Worm (Caenorhabditis elegans) whole organism, L2 larva: Measurements from ENCODE around the gene R06F6.12.

Experiments
- F13H6.1 ChIP-seq: sonication (generic microtip); optimal IDR thresholded peaks from 2 replicates; lab custom pipeline; 2016; ENCODE audit warnings: missing genetic modification characterization, missing compliant biosample characterization
- R02D3.7 ChIP-seq: fragments of 150-350 bp; optimal IDR thresholded peaks from 2 replicates; lab custom pipeline; 2014; ENCODE audit warnings: missing biosample characterization, missing genetic modification characterization
- Y55F3AM.14 ChIP-seq: fragments of 200-800 bp; sonication (Bioruptor generic); optimal IDR thresholded peaks from 2 replicates; lab custom pipeline; 2018; ENCODE audit warnings: mild to moderate bottlenecking, missing genetic modification characterization, missing compliant biosample characterization
- ZK546.5 ChIP-seq: sonication (generic microtip); optimal IDR thresholded peaks from 2 replicates; lab custom pipeline; 2017; ENCODE audit warnings: missing biosample characterization, missing genetic modification characterization
- aly-2 ChIP-seq: fragments of 150-350 bp; optimal IDR thresholded peaks from 2 replicates; lab custom pipeline; 2014; ENCODE audit warnings: missing biosample characterization, missing genetic modification characterization
- blmp-1 ChIP-seq: sonication (generic microtip); optimal IDR thresholded peaks from 2 replicates; lab custom pipeline; 2017; ENCODE audit warnings: missing genetic modification characterization, mild to moderate bottlenecking, missing compliant biosample characterization, antibody characterized with exemption, moderate library complexity; ENCODE audit not compliant: insufficient read depth
- ceh-82 ChIP-seq: fragments of 150-350 bp; optimal IDR thresholded peaks from 2 replicates; lab custom pipeline; 2014; ENCODE audit warnings: missing biosample characterization, missing genetic modification characterization
- crh-2 ChIP-seq: sonication (generic microtip); optimal IDR thresholded peaks from 2 replicates; lab custom pipeline; 2017; ENCODE audit warnings: missing biosample characterization, missing genetic modification characterization
- dmd-4 ChIP-seq: sonication (generic microtip); optimal IDR thresholded peaks from 2 replicates; lab custom pipeline; 2017; ENCODE audit warnings: missing biosample characterization, missing genetic modification characterization
- egl-27 ChIP-seq: sonication (generic microtip); optimal IDR thresholded peaks from 3 replicates; lab custom pipeline; 2017; ENCODE audit warnings: missing biosample characterization, missing genetic modification reagents, missing genetic modification characterization
- elt-3 ChIP-seq: sonication (generic microtip); optimal IDR thresholded peaks from 2 replicates; lab custom pipeline; 2017; ENCODE audit warnings: missing biosample characterization, missing genetic modification characterization
- lin-11 ChIP-seq: fragments of 150-350 bp; sonication (generic microtip); optimal IDR thresholded peaks from 2 replicates; lab custom pipeline; 2014; ENCODE audit warnings: missing biosample characterization, missing genetic modification characterization, inconsistent platforms, mixed read lengths
- lin-13 ChIP-seq: fragments of 150-350 bp; optimal IDR thresholded peaks from 2 replicates; lab custom pipeline; 2014; ENCODE audit warnings: missing biosample characterization, missing genetic modification reagents, missing genetic modification characterization
- lin-39 ChIP-seq: fragments of 150-350 bp; optimal IDR thresholded peaks from 2 replicates; lab custom pipeline; 2014; ENCODE audit warnings: missing biosample characterization, missing genetic modification reagents, missing genetic modification characterization
- mab-5 ChIP-seq: fragments of 150-350 bp; optimal IDR thresholded peaks from 2 replicates; lab custom pipeline; 2014; ENCODE audit warnings: missing biosample characterization, missing genetic modification characterization
- mbf-1 ChIP-seq: sonication (generic microtip); optimal IDR thresholded peaks from 2 replicates; lab custom pipeline; 2017; ENCODE audit warnings: missing biosample characterization, missing genetic modification characterization
- mdl-1 ChIP-seq, 2 experiments: fragments of 150-350 bp in 1 of 2; sonication (generic microtip) in 1 of 2; optimal IDR thresholded peaks; 2 replicates each; lab custom pipeline; 2017; ENCODE audit warnings: missing biosample characterization in 2 of 2, missing genetic modification characterization in 2 of 2
- nhr-11 ChIP-seq: fragments of 150-350 bp; optimal IDR thresholded peaks from 2 replicates; lab custom pipeline; 2014; ENCODE audit warnings: missing biosample characterization, missing genetic modification characterization
- nhr-12 ChIP-seq: fragments of 150-350 bp; optimal IDR thresholded peaks from 2 replicates; lab custom pipeline; 2014; ENCODE audit warnings: missing biosample characterization, missing genetic modification characterization
- nhr-129 ChIP-seq: fragments of 150-350 bp; optimal IDR thresholded peaks from 2 replicates; lab custom pipeline; 2014; ENCODE audit warnings: missing biosample characterization, missing genetic modification characterization
- nhr-21 ChIP-seq: fragments of 150-350 bp; optimal IDR thresholded peaks from 2 replicates; lab custom pipeline; 2014; ENCODE audit warnings: missing biosample characterization, missing genetic modification characterization
- nhr-23 ChIP-seq: fragments of 150-350 bp; optimal IDR thresholded peaks from 2 replicates; lab custom pipeline; 2014; ENCODE audit warnings: missing biosample characterization, missing genetic modification reagents, missing genetic modification characterization
- nhr-237 ChIP-seq: fragments of 150-350 bp; optimal IDR thresholded peaks from 2 replicates; lab custom pipeline; 2014; ENCODE audit warnings: missing biosample characterization, missing genetic modification characterization
- nhr-6 ChIP-seq: fragments of 150-350 bp; optimal IDR thresholded peaks from 2 replicates; lab custom pipeline; 2014; ENCODE audit warnings: missing biosample characterization, missing genetic modification characterization
- nhr-77 ChIP-seq: fragments of 150-350 bp; optimal IDR thresholded peaks from 2 replicates; lab custom pipeline; 2014; ENCODE audit warnings: missing biosample characterization, missing genetic modification characterization
- peb-1 ChIP-seq: fragments of 150-350 bp; optimal IDR thresholded peaks from 2 replicates; lab custom pipeline; 2014; ENCODE audit warnings: missing biosample characterization, missing genetic modification characterization
- sem-4 ChIP-seq: fragments of 150-350 bp; optimal IDR thresholded peaks from 2 replicates; lab custom pipeline; 2014; ENCODE audit warnings: missing biosample characterization, missing genetic modification reagents, missing genetic modification characterization
- sma-3 ChIP-seq: sonication (generic microtip); optimal IDR thresholded peaks from 2 replicates; lab custom pipeline; 2016; ENCODE audit warnings: missing genetic modification reagents, missing genetic modification characterization, missing compliant biosample characterization
- snpc-4 ChIP-seq: fragments of 150-350 bp; optimal IDR thresholded peaks from 2 replicates; lab custom pipeline; 2014; ENCODE audit warnings: missing biosample characterization, missing genetic modification characterization
- unc-55 ChIP-seq: fragments of 150-350 bp; sonication (generic microtip); optimal IDR thresholded peaks from 3 replicates; lab custom pipeline; 2014; ENCODE audit warnings: missing biosample characterization, missing genetic modification reagents, missing genetic modification characterization
- unc-62 ChIP-seq: fragments of 150-350 bp; optimal IDR thresholded peaks from 2 replicates; lab custom pipeline; 2014; ENCODE audit warnings: missing biosample characterization, missing genetic modification reagents, missing genetic modification characterization
- ztf-1 ChIP-seq: fragments of 200-800 bp; sonication (Bioruptor generic); conservative IDR thresholded peaks from 2 replicates; pipeline ENCODE4 v1.3.6; 2022; ENCODE audit warnings: missing genetic modification characterization, missing compliant biosample characterization
- ztf-11 ChIP-seq: sonication (generic microtip); optimal IDR thresholded peaks from 2 replicates; lab custom pipeline; 2017; ENCODE audit warnings: missing biosample characterization, missing genetic modification characterization
- ztf-4 ChIP-seq: fragments of 150-350 bp; optimal IDR thresholded peaks from 2 replicates; lab custom pipeline; 2014; ENCODE audit warnings: missing biosample characterization, missing genetic modification characterization

The R06F6.12 gene

ce11 chrII:10840067-10840466, 16.2 kb upstream of the R06F6.12 start (continued):
- TF ChIP-seq aly-2 (tag; lab: Kevin White, UChicago) (no peak), crh-2 (peak; percentile 81), lin-39 (tag; lab: Kevin White, UChicago) (no peak), nhr-77 (tag; lab: Kevin White, UChicago) (no peak), nhr-23 (no peak), sma-3 (GFP tag; lab: Kevin White, UChicago) (peak; percentile 78), lin-13 (GFP tag; lab: Kevin White, UChicago) (peak; percentile 74)

ce11 chrII:10838550-10838949, 14.7 kb upstream of the R06F6.12 start:
- TF ChIP-seq dmd-4 (tag; lab: Kevin White, UChicago) (no peak), sem-4 (tag; lab: Kevin White, UChicago) (no peak), lin-13 (GFP tag; lab: Kevin White, UChicago) (no peak), sma-3 (GFP tag; lab: Kevin White, UChicago) (no peak), ztf-1 (GFP tag; lab: Robert Waterston, UW) (no peak), crh-2 (no peak), nhr-12 (tag; lab: Kevin White, UChicago) (no peak), lin-39 (tag; lab: Kevin White, UChicago) (no peak), unc-55 (GFP tag; lab: Kevin White, UChicago) (no peak), mdl-1 (tag; optimal IDR thresholded peaks at IDR 0.05; lab: Kevin White, UChicago) (no peak), aly-2 (tag; lab: Kevin White, UChicago) (no peak), snpc-4 (tag; lab: Kevin White, UChicago) (no peak), Y55F3AM.14 (GFP tag; lab: Kevin White, UChicago) (no peak), nhr-11 (tag; lab: Kevin White, UChicago) (no peak), nhr-237 (tag; lab: Kevin White, UChicago) (no peak), mbf-1 (tag; lab: Kevin White, UChicago) (no peak), elt-3 (no peak), nhr-21 (tag; lab: Kevin White, UChicago) (no peak), lin-11 (tag; lab: Kevin White, UChicago) (no peak)

- TF ChIP-seq egl-27 (tag; lab: Kevin White, UChicago) (no peak), mab-5 (no peak), mdl-1 (tag; optimal IDR thresholded peaks at IDR 0.05; lab: Kevin White, UChicago) (no peak)
These were observed 10.8 kb upstream of the R06F6.12 start for ce11 chrII:10834717-10835116.

- TF ChIP-seq lin-11 (tag; lab: Kevin White, UChicago) (no peak), egl-27 (tag; lab: Kevin White, UChicago) (no peak), nhr-23 (no peak), unc-62 (GFP tag; lab: Kevin White, UChicago) (no peak), nhr-6 (tag; lab: Kevin White, UChicago) (no peak), ztf-1 (GFP tag; lab: Robert Waterston, UW) (no peak), dmd-4 (tag; lab: Kevin White, UChicago) (no peak), blmp-1 (no peak), elt-3 (no peak), nhr-237 (tag; lab: Kevin White, UChicago) (no peak), mbf-1 (tag; lab: Kevin White, UChicago) (no peak), peb-1 (no peak), F13H6.1 (tag; lab: Kevin White, UChicago) (no peak), ztf-11 (tag; lab: Kevin White, UChicago) (no peak), ZK546.5 (tag; lab: Kevin White, UChicago) (no peak), ceh-82 (tag; lab: Kevin White, UChicago) (no peak), lin-39 (tag; lab: Kevin White, UChicago) (no peak), R02D3.7 (tag; lab: Kevin White, UChicago) (no peak), mdl-1 (tag; optimal IDR thresholded peaks at IDR 0.05; lab: Kevin White, UChicago) (no peak), nhr-77 (tag; lab: Kevin White, UChicago) (no peak)
These were observed 5.7 kb upstream of the R06F6.12 start for ce11 chrII:10829572-10829971.

ce11 chrII:10829081-10829480, 5.2 kb upstream of the R06F6.12 start, which contains the start of gene VM106R.1:
VM106R.1 (minus strand) TSS chrII:10829181.
- TF ChIP-seq mbf-1 (tag; lab: Kevin White, UChicago) (no peak), peb-1 (no peak), ztf-4 (tag; lab: Kevin White, UChicago) (no peak), nhr-129 (no peak), blmp-1 (no peak)
